Worm (Caenorhabditis elegans) whole organism, L1 larva: ENCODE data around the gene ugt-10.

ENCODE experiments used
- ceh-88 ChIP-seq: fragments of 200-800 bp; sonication (Bioruptor generic); IDR thresholded peaks from 2 replicates; pipeline ENCODE4 v1.3.6; 2022; ENCODE audit warnings: missing genetic modification characterization, missing compliant biosample characterization
- efl-1 ChIP-seq, 4 experiments: fragments of 150-350 bp; optimal IDR thresholded peaks in 3 of 4; peaks in 1 of 4; 1 replicate in 1 of 4; 2 replicates in 3 of 4; lab custom pipeline; 2014; ENCODE audit warnings: missing biosample characterization in 2 of 4, missing genetic modification characterization in 2 of 4, missing genetic modification reagents in 2 of 4
- egl-13 ChIP-seq: sonication (generic microtip); optimal IDR thresholded peaks from 2 replicates; lab custom pipeline; 2016; ENCODE audit warnings: missing genotype, missing genetic modification reagents, missing genetic modification characterization, missing compliant biosample characterization
- fkh-10 ChIP-seq: sonication (generic microtip); optimal IDR thresholded peaks from 2 replicates; lab custom pipeline; 2017; ENCODE audit warnings: missing biosample characterization, missing genetic modification reagents, missing genetic modification characterization
- lin-39 ChIP-seq: fragments of 150-350 bp; optimal IDR thresholded peaks from 2 replicates; lab custom pipeline; 2014; ENCODE audit warnings: missing biosample characterization, missing genetic modification reagents, missing genetic modification characterization
- lsy-2 ChIP-seq, 2 experiments: fragments of 150-350 bp; optimal IDR thresholded peaks; 2 replicates each; lab custom pipeline; 2014; ENCODE audit warnings: missing biosample characterization in 2 of 2, missing genetic modification characterization in 2 of 2
- nhr-28 ChIP-seq: fragments of 150-350 bp; optimal IDR thresholded peaks from 2 replicates; lab custom pipeline; 2014; ENCODE audit warnings: missing biosample characterization, missing genetic modification characterization
- skn-1 ChIP-seq: fragments of 150-350 bp; optimal IDR thresholded peaks from 2 replicates; lab custom pipeline; 2014; ENCODE audit warnings: missing biosample characterization, missing genetic modification characterization
- xbp-1 ChIP-seq: sonication (generic microtip); optimal IDR thresholded peaks from 2 replicates; lab custom pipeline; 2016; ENCODE audit warnings: missing genetic modification characterization, missing compliant biosample characterization

DNA sequence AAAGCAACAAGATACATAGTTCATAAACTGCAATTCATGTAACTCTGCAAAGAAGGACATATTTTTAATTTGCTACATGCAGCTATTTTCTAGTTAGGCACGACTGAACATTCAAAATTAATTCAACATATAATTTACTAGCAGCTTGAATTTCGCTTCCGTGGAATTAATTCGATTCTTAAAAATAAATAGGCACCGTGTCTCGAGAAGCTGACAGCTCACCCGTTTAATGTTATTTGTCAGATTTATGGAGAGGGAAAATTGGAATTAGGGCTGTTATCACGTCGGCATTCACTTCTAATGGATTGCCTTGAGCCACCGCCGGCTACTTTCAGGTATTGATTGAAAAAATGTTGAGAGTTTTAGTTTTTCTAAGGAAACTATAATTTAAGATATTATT lies 26.5 kb upstream of the ugt-10 start, which contains the start of gene srh-21:
- TF ChIP-seq ceh-88 (no peak), lsy-2 (tag; optimal IDR thresholded peaks at IDR 0.05; lab: Kevin White, UChicago) (no peak), skn-1 (tag; lab: Kevin White, UChicago) (no peak), nhr-28 (tag; lab: Kevin White, UChicago) (no peak), lin-39 (tag; lab: Kevin White, UChicago) (no peak), efl-1 (optimal IDR thresholded peaks at IDR 0.05; lab: Kevin White, UChicago) (no peak), efl-1 (GFP tag; optimal IDR thresholded peaks at IDR 0.05 in 1 of 2; lab: Kevin White, UChicago) (no peak), xbp-1 (tag; lab: Kevin White, UChicago) (no peak), fkh-10 (GFP tag; lab: Kevin White, UChicago) (no peak), egl-13 (tag; lab: Kevin White, UChicago) (no peak)
